1 fruit fly cellular context compared by ENCODE assay signal in the genomic region with DNA sequence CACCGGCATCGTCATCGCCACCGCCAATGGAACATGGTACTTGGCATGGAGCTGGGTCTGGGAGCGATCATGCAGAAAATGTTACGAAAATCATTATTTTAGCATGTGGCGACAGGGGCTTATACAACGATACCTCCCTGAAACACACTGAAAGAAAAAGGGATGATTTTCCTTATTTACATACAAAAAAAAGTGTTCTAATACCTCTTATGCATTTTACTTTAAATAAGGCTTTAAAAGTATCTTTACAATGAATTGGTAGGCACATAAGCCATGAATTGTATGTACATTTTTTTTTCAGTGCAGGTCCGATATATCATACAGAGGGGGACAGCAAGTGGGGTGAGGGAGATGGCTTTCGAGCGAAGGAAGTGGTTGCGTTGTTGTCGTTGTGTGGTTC.
A peak's percentile ranks its signal among the peaks of the same experiment; 100 is the strongest.
TF ChIP-seq lines count a peak whose summit lies in the region.

No protein-coding gene starts in this region.

TF ChIP-seq in whole organism, embryonic, 481 proteins besides CTCF, POLR2A, EP300 and RAD21 (continued from another document):
- TF ChIP-seq CG14667 (GFP tag; IDR thresholded peaks at IDR 0.05; lab: Robert Waterston, UW) (no peak; the same call in 1 of the 2 replicates), TFAM (GFP tag; optimal IDR thresholded peaks at IDR 0.05; lab: Kevin White, UChicago) (no peak), Hr51 (GFP tag; optimal IDR thresholded peaks at IDR 0.05; lab: Kevin White, UChicago) (peak in 1 of 2 experiments; percentile 51), Ets65A (GFP tag; lab: Kevin White, UChicago) (peak; percentile 55), jigr1 (GFP tag; IDR thresholded peaks at IDR 0.05; lab: Robert Waterston, UW) (no peak), CG8281 (tag; optimal IDR thresholded peaks at IDR 0.05; lab: Kevin White, UChicago) (no peak), CG4282 (GFP tag; optimal IDR thresholded peaks at IDR 0.05; lab: Kevin White, UChicago) (no peak), vnd (GFP tag; IDR thresholded peaks at IDR 0.05; lab: Robert Waterston, UW; ENCODE audit: partially characterized antibody) (no peak), Drgx (GFP tag; IDR thresholded peaks at IDR 0.05; lab: Robert Waterston, UW) (peak; percentile 39; the same call in 1 of the 2 replicates), Atf6 (GFP tag; IDR thresholded peaks at IDR 0.05; lab: Robert Waterston, UW) (peak; percentile 31; the same call in 1 of the 2 replicates), CG17328 (GFP tag; IDR thresholded peaks at IDR 0.05; lab: Robert Waterston, UW) (peak; percentile 54; the same call in 1 of the 2 replicates), Meics (GFP tag; optimal IDR thresholded peaks at IDR 0.05; lab: Kevin White, UChicago) (peak; percentile 16), trh (GFP tag; optimal IDR thresholded peaks at IDR 0.05; lab: Kevin White, UChicago) (no peak), mld (GFP tag; IDR thresholded peaks at IDR 0.05; lab: Robert Waterston, UW; ENCODE audit: partially characterized antibody) (no peak), CG1832 (GFP tag; optimal IDR thresholded peaks at IDR 0.05; lab: Kevin White, UChicago) (no peak), lbe (GFP tag; optimal IDR thresholded peaks at IDR 0.05; lab: Kevin White, UChicago) (peak; percentile 55), CG11723 (GFP tag; optimal IDR thresholded peaks at IDR 0.05; lab: Kevin White, UChicago) (no peak), CG30431 (GFP tag; optimal IDR thresholded peaks at IDR 0.05; lab: Kevin White, UChicago) (peak; percentile 9), CG14710 (tag; optimal IDR thresholded peaks at IDR 0.05; lab: Kevin White, UChicago) (peak; percentile 41), D19A (tag; optimal IDR thresholded peaks at IDR 0.05; lab: Kevin White, UChicago) (peak; percentile 30), sd (tag; optimal IDR thresholded peaks at IDR 0.05; lab: Kevin White, UChicago) (no peak), lilli (GFP tag; optimal IDR thresholded peaks at IDR 0.05; lab: Kevin White, UChicago) (peak; percentile 27), Dip3 (GFP tag; optimal IDR thresholded peaks at IDR 0.05; lab: Kevin White, UChicago) (peak; percentile 4), cas (GFP tag; IDR thresholded peaks at IDR 0.05; lab: Robert Waterston, UW) (no peak), Ravus (GFP tag; IDR thresholded peaks at IDR 0.05; lab: Robert Waterston, UW) (no peak), CG6654 (GFP tag; optimal IDR thresholded peaks at IDR 0.05; lab: Kevin White, UChicago) (no peak), lov (optimal IDR thresholded peaks at IDR 0.05; lab: Kevin White, UChicago) (no peak), lov (GFP tag; IDR thresholded peaks at IDR 0.05; lab: Robert Waterston, UW) (no peak), dan (GFP tag; IDR thresholded peaks at IDR 0.05; lab: Robert Waterston, UW) (no peak), CG1792 (GFP tag; optimal IDR thresholded peaks at IDR 0.05; lab: Kevin White, UChicago) (peak; percentile 15), lola (GFP tag; optimal IDR thresholded peaks at IDR 0.05; lab: Kevin White, UChicago) (peak in 1 of 3 experiments; percentile 27), CG11093 (GFP tag; IDR thresholded peaks at IDR 0.05; lab: Robert Waterston, UW) (no peak), CG33213 (GFP tag; optimal IDR thresholded peaks at IDR 0.05; lab: Kevin White, UChicago) (no peak), CG15601 (tag; optimal IDR thresholded peaks at IDR 0.05; lab: Kevin White, UChicago) (peak; percentile 21), CG15269 (tag; optimal IDR thresholded peaks at IDR 0.05; lab: Kevin White, UChicago) (peak; percentile 45), twi (tag; optimal IDR thresholded peaks at IDR 0.05; lab: Kevin White, UChicago) (no peak), Opbp (GFP tag; IDR thresholded peaks at IDR 0.05; lab: Robert Waterston, UW; ENCODE audit: partially characterized antibody) (no peak), p53 (GFP tag; optimal IDR thresholded peaks at IDR 0.05; lab: Kevin White, UChicago) (no peak), knrl (GFP tag; IDR thresholded peaks at IDR 0.05; lab: Robert Waterston, UW; ENCODE audit: partially characterized antibody) (no peak), CG12104 (GFP tag; optimal IDR thresholded peaks at IDR 0.05; lab: Kevin White, UChicago) (no peak), Max (GFP tag; optimal IDR thresholded peaks at IDR 0.05; lab: Kevin White, UChicago) (no peak), Kr (GFP tag; optimal IDR thresholded peaks at IDR 0.05; lab: Kevin White, UChicago) (no peak), pita (GFP tag; optimal IDR thresholded peaks at IDR 0.05; lab: Kevin White, UChicago) (no peak), dpn (GFP tag; optimal IDR thresholded peaks at IDR 0.05; lab: Kevin White, UChicago) (peak; percentile 19 to 39), CG32532 (GFP tag; IDR thresholded peaks at IDR 0.05; lab: Robert Waterston, UW) (no peak)
